Fruit fly (Drosophila melanogaster) whole organism, adult: ENCODE results near the gene CG5665.

Experiments used
- CG11617 ChIP-seq: fragments of 200-800 bp; sonication (Bioruptor generic); optimal IDR thresholded peaks from 2 replicates; lab custom pipeline; 2017; ENCODE audit warnings: mild to moderate bottlenecking, missing biosample characterization, missing genetic modification reagents, missing genetic modification characterization
- CG12768 ChIP-seq: fragments of 200-800 bp; sonication (Bioruptor generic); optimal IDR thresholded peaks from 2 replicates; lab custom pipeline; 2017; ENCODE audit warnings: missing biosample characterization, missing genetic modification characterization, mild to moderate bottlenecking, moderate library complexity, missing genetic modification reagents
- CG14711 ChIP-seq: fragments of 200-800 bp; sonication (Bioruptor generic); optimal IDR thresholded peaks from 2 replicates; lab custom pipeline; 2018; ENCODE audit warnings: missing biosample characterization, mild to moderate bottlenecking, missing genetic modification characterization, moderate library complexity
- CG1620 ChIP-seq: fragments of 200-800 bp; sonication (Bioruptor generic); optimal IDR thresholded peaks from 2 replicates; lab custom pipeline; 2016; ENCODE audit warnings: missing biosample characterization, missing genetic modification characterization
- CG33017 ChIP-seq: fragments of 200-800 bp; sonication (Bioruptor generic); optimal IDR thresholded peaks from 2 replicates; lab custom pipeline; 2018; ENCODE audit warnings: missing biosample characterization, mild to moderate bottlenecking, missing genetic modification characterization, moderate library complexity
- CG5204 ChIP-seq: fragments of 200-800 bp; sonication (Bioruptor generic); optimal IDR thresholded peaks from 2 replicates; lab custom pipeline; 2016; ENCODE audit warnings: missing biosample characterization, missing genetic modification characterization
- CG7045 ChIP-seq: fragments of 200-800 bp; sonication (Bioruptor generic); optimal IDR thresholded peaks from 2 replicates; lab custom pipeline; 2017; ENCODE audit warnings: missing biosample characterization, mild to moderate bottlenecking, missing genetic modification characterization
- CG7101 ChIP-seq: fragments of 200-800 bp; sonication (Bioruptor generic); optimal IDR thresholded peaks from 2 replicates; lab custom pipeline; 2018; ENCODE audit warnings: missing biosample characterization, mild to moderate bottlenecking, missing genetic modification characterization, moderate library complexity
- Clk ChIP-seq: fragments of 200-800 bp; sonication (Bioruptor generic); optimal IDR thresholded peaks from 2 replicates; lab custom pipeline; 2017; ENCODE audit warnings: missing biosample characterization, missing genetic modification characterization
- Crg-1 ChIP-seq: fragments of 200-800 bp; sonication (Bioruptor generic); optimal IDR thresholded peaks from 2 replicates; lab custom pipeline; 2016; ENCODE audit warnings: missing biosample characterization, missing genetic modification characterization
- Hr96 ChIP-seq: fragments of 200-800 bp; sonication (Bioruptor generic); optimal IDR thresholded peaks from 2 replicates; lab custom pipeline; 2016; ENCODE audit warnings: missing biosample characterization, missing genetic modification characterization
- Mnt ChIP-seq: fragments of 200-800 bp; sonication (Bioruptor generic); optimal IDR thresholded peaks from 2 replicates; lab custom pipeline; 2016; ENCODE audit warnings: missing biosample characterization, mild to moderate bottlenecking, missing genetic modification characterization
- bab1 ChIP-seq: fragments of 200-800 bp; sonication (Bioruptor generic); optimal IDR thresholded peaks from 3 replicates; lab custom pipeline; 2019; ENCODE audit warnings: missing biosample characterization, mild to moderate bottlenecking, missing genetic modification characterization, moderate library complexity
- cic ChIP-seq: fragments of 200-800 bp; sonication (Bioruptor generic); optimal IDR thresholded peaks from 2 replicates; lab custom pipeline; 2017; ENCODE audit warnings: missing biosample characterization, mild to moderate bottlenecking, missing genetic modification characterization, moderate library complexity
- cnc ChIP-seq, 2 experiments: fragments of >200 bp; optimal IDR thresholded peaks; 2 replicates each; lab custom pipeline; 2017
- kay ChIP-seq: fragments of 200-800 bp; sonication (Bioruptor generic); peaks from one replicate; lab custom pipeline; 2016; ENCODE audit warnings: missing biosample characterization, missing genetic modification characterization, borderline replicate concordance
- ovo ChIP-seq: fragments of 200-800 bp; sonication (Bioruptor generic); optimal IDR thresholded peaks from 2 replicates; lab custom pipeline; 2016; ENCODE audit warnings: missing biosample characterization, missing genetic modification characterization
- pad ChIP-seq: fragments of 200-800 bp; sonication (Bioruptor generic); optimal IDR thresholded peaks from 3 replicates; lab custom pipeline; 2017; ENCODE audit warnings: missing biosample characterization, missing genetic modification characterization, mild to moderate bottlenecking, moderate library complexity, missing genetic modification reagents
- tj ChIP-seq: fragments of 200-800 bp; sonication (Bioruptor generic); optimal IDR thresholded peaks from 3 replicates; lab custom pipeline; 2017; ENCODE audit warnings: missing biosample characterization, mild to moderate bottlenecking, missing genetic modification characterization, moderate library complexity
- toe ChIP-seq: fragments of 200-800 bp; sonication (Bioruptor generic); optimal IDR thresholded peaks from 2 replicates; lab custom pipeline; 2016; ENCODE audit warnings: missing biosample characterization, missing genetic modification characterization

The CG5665 gene

DNA sequence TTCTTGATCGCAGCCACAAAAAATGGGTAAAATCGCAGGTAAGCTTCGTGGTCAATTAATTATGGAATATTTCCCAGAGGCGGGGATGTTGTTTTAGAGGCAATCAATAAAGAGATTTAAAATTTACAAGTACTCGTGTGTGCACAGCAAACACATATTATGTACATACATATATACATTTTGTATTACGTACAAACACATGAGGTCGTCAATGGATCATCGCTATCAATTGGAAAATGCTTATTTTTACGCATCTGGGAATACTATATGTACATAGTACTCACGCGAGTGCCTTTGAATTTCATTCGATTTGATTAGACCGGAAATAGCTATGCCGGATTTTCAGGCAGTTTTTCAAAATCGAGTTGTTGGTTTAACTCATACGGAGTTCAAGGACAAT, 40.6 kb upstream of the CG5665 start:
- TF ChIP-seq bab1 (GFP tag; lab: Kevin White, UChicago) = no peak
- peak; percentile 79 for TF ChIP-seq cic (GFP tag; lab: Kevin White, UChicago)
- TF ChIP-seq kay (GFP tag; lab: Kevin White, UChicago) = peak; percentile 36

DNA sequence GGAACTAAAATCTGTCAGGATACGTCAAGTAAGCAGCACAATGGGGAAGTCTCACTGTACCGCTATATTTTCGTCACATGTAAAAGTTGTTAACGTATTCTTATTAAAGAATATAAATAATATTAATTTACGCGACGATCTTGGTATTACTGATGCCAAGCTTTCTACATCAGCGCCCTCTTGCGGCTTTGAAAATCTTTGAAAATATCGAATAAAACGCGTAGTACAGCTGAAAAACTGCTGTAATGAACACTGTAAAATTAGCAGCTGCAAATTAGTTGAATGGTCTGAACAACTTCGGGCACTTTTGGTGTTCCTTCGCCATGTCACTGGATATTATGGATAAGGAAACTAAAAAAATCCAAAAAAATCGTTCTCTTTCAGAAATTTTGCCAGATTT, 38.3 kb upstream of the CG5665 start:
- no peak for TF ChIP-seq cic (GFP tag; lab: Kevin White, UChicago)
- no peak for TF ChIP-seq CG5204 (GFP tag; lab: Kevin White, UChicago)
- TF ChIP-seq Mnt (GFP tag; lab: Kevin White, UChicago) = no peak
- TF ChIP-seq CG7101 (tag; lab: Kevin White, UChicago) = no peak
- no peak for TF ChIP-seq tj (GFP tag; lab: Kevin White, UChicago)
- no peak for TF ChIP-seq Hr96 (GFP tag; lab: Kevin White, UChicago)
- TF ChIP-seq CG14711 (tag; lab: Kevin White, UChicago) = no peak
- TF ChIP-seq cnc (optimal IDR thresholded peaks at IDR 0.05; lab: Kevin White, UChicago) = no peak
- TF ChIP-seq CG12768 (GFP tag; lab: Kevin White, UChicago) = no peak
- TF ChIP-seq pad = no peak
- no peak for TF ChIP-seq toe (GFP tag; lab: Kevin White, UChicago)
- TF ChIP-seq bab1 (GFP tag; lab: Kevin White, UChicago) = no peak
- TF ChIP-seq CG11617 (GFP tag; lab: Kevin White, UChicago) = no peak
- no peak for TF ChIP-seq Clk (GFP tag; lab: Kevin White, UChicago)
- no peak for TF ChIP-seq CG1620 (GFP tag; lab: Kevin White, UChicago)
- no peak for TF ChIP-seq Crg-1 (GFP tag; lab: Kevin White, UChicago)
- TF ChIP-seq ovo (GFP tag; lab: Kevin White, UChicago) = no peak
- TF ChIP-seq kay (GFP tag; lab: Kevin White, UChicago) = no peak
- no peak for TF ChIP-seq CG33017 (tag; lab: Kevin White, UChicago)
- TF ChIP-seq CG7045 = no peak

DNA sequence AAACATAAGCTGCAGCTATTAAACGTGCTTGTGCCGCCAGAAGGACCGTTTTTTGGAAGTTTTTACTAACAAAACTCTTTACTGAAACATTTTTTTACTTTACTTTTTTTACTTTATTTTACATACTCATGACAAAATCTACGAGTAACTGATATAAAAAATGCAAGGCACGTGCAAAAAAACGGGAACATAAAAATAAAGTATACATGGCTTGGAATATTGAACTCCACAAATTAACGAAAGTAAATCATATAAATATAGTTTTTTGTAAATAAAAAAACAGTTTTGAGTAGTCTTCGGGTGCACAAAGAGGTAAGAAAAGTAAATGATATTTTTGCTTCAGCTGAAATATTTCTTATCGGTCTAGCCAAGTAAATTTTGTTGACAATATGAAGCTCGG, 37.7 kb upstream of the CG5665 start, which contains the start of gene Spn77Bb:
TSS of gene Spn77Bb (plus strand) at position 301 of the 400 bp plus-strand sequence.
- TF ChIP-seq bab1 (GFP tag; lab: Kevin White, UChicago) (no peak), CG11617 (GFP tag; lab: Kevin White, UChicago) (no peak), CG7045 (no peak), CG33017 (tag; lab: Kevin White, UChicago) (no peak), Crg-1 (GFP tag; lab: Kevin White, UChicago) (no peak), pad (no peak), CG5204 (GFP tag; lab: Kevin White, UChicago) (no peak), Clk (GFP tag; lab: Kevin White, UChicago) (no peak), kay (GFP tag; lab: Kevin White, UChicago) (no peak), CG1620 (GFP tag; lab: Kevin White, UChicago) (no peak), Hr96 (GFP tag; lab: Kevin White, UChicago) (no peak), CG14711 (tag; lab: Kevin White, UChicago) (no peak)

DNA sequence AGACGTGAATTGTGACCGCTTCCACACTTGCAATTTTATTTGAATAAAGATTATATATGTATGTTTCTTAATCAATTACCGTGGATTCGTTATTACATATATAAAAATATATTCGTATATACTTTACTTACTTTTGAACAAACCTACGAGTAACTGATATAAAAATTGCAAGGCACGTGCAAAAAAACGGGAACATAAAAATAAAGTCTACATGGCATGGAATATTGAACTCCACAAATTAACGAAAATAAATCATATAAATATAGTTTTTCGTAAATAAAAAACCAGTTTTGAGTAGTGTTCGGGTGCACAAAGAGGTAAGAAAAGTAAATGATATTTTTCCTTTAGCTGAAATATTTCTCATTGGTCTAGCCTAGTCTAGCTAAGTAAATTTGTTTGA, 16.0 kb upstream of the CG5665 start, which contains the start of gene Spn77Bc:
TSS of gene Spn77Bc (plus strand) at position 301 of the 400 bp plus-strand sequence.
- TF ChIP-seq CG5204 (GFP tag; lab: Kevin White, UChicago) (no peak), pad (no peak), cnc (optimal IDR thresholded peaks at IDR 0.05; lab: Kevin White, UChicago) (no peak), Crg-1 (GFP tag; lab: Kevin White, UChicago) (no peak), Mnt (GFP tag; lab: Kevin White, UChicago) (no peak), Hr96 (GFP tag; lab: Kevin White, UChicago) (no peak), CG33017 (tag; lab: Kevin White, UChicago) (no peak), CG1620 (GFP tag; lab: Kevin White, UChicago) (no peak), ovo (GFP tag; lab: Kevin White, UChicago) (no peak), tj (GFP tag; lab: Kevin White, UChicago) (no peak), CG11617 (GFP tag; lab: Kevin White, UChicago) (no peak), toe (GFP tag; lab: Kevin White, UChicago) (no peak), Clk (GFP tag; lab: Kevin White, UChicago) (no peak), kay (GFP tag; lab: Kevin White, UChicago) (no peak), bab1 (GFP tag; lab: Kevin White, UChicago) (no peak), CG12768 (GFP tag; lab: Kevin White, UChicago) (no peak), cic (GFP tag; lab: Kevin White, UChicago) (no peak), CG7045 (no peak), CG14711 (tag; lab: Kevin White, UChicago) (no peak)

DNA sequence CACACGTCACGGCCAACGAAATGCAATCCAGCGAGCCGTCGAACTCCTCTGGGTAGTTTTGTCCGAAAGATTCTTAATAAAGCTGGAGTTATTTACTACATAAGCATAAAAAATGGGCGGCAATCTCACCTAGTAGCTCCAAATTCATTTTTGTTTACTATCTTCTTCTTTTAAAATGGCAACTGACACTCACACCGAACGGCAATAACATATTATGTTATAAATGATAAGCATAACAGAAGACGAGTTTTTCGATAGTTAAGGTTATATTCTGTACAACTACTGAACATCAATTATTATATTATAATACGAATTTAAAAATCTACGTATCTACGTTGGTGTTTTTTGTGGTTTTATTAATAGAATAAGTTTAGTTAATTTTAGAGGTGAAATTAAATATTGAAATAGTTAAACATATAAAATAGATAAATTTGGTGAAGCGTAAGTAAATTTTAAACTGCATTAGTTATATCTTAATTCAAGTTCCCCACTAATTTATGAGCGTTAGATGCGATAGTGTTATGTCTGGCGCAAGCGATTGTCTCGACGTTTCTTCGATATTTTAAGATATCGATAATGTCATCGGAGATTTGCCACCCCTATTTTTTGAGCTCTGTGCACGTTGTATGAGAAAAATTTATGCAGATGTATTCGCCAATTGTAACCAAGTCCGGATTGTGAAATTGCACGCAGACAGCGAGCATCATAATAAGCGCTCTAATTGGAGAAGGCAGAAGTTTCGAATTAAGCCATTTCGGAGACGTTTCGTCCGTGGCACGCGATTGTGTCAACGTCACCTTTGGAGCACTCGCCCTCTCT, 10.3 kb upstream of the CG5665 start, which contains the start of the genes Rbbp5 and eRF1:
TSS of gene Rbbp5 (minus strand) at position 181 of the 819 bp plus-strand sequence.
TSS of gene eRF1 (plus strand) at position 594 of the 819 bp plus-strand sequence.
- TF ChIP-seq CG33017 (tag; lab: Kevin White, UChicago) (peak; percentile 36), CG1620 (GFP tag; lab: Kevin White, UChicago) (peak; percentile 76), CG12768 (GFP tag; lab: Kevin White, UChicago) (peak; percentile 48), CG7101 (tag; lab: Kevin White, UChicago) (peak; percentile 82), CG11617 (GFP tag; lab: Kevin White, UChicago) (peak; percentile 67), cnc (optimal IDR thresholded peaks at IDR 0.05; lab: Kevin White, UChicago) (no peak), toe (GFP tag; lab: Kevin White, UChicago) (no peak), Hr96 (GFP tag; lab: Kevin White, UChicago) (peak; percentile 37), Mnt (GFP tag; lab: Kevin White, UChicago) (peak; percentile 93), Clk (GFP tag; lab: Kevin White, UChicago) (peak; percentile 9), kay (GFP tag; lab: Kevin White, UChicago) (no peak), CG14711 (tag; lab: Kevin White, UChicago) (peak; percentile 79), cic (GFP tag; lab: Kevin White, UChicago) (no peak), CG7045 (peak; percentile 65), CG5204 (GFP tag; lab: Kevin White, UChicago) (no peak), tj (GFP tag; lab: Kevin White, UChicago) (peak; percentile 52), pad (no peak), bab1 (GFP tag; lab: Kevin White, UChicago) (peak; percentile 73), Crg-1 (GFP tag; lab: Kevin White, UChicago) (peak; percentile 66), ovo (GFP tag; lab: Kevin White, UChicago) (peak; percentile 52)
